Fruit fly (Drosophila melanogaster): Measurements from ENCODE around the gene mtgo.

mtgo gene

DNA sequence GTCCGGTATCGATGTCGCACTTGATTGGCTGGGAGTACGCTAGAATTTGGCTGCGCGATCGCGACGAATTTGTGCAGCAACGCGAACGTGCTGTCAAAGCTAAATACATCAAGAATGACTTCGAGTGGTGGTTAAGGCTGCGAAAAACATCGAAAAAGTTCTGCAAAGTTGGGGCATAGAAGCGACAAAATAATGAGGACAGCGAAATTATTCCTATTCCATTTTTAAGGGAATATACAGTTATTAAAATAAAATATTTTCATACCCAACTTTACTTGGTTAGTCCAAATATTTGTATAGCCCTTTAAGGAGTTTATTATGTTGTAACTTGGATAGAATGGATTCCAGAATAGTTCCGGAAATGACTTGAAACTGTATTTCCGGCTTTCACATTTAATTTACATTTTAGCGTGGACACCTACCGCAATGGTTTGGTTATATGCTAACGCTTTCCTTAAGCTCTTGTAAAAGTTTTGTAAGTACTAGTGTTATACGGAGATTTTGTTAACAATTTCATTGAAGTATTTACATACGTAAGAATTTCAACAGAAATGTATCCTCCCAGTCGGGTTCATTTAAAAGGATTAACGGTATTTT, 1.7 kb upstream of the mtgo start (continued):
- TF ChIP-seq CG8632 (GFP tag; optimal IDR thresholded peaks at IDR 0.05): peak; percentile 71
- TF ChIP-seq CG31627 (GFP tag; optimal IDR thresholded peaks at IDR 0.05): peak; percentile 78
- no peak for TF ChIP-seq CG4318 (GFP tag; optimal IDR thresholded peaks at IDR 0.05)
- peak; percentile 47 for TF ChIP-seq CG32006 (GFP tag; optimal IDR thresholded peaks at IDR 0.05)
- peak; percentile 14 for TF ChIP-seq cyc (GFP tag; optimal IDR thresholded peaks at IDR 0.05)
- TF ChIP-seq spab (GFP tag; optimal IDR thresholded peaks at IDR 0.05): peak; percentile 35
- TF ChIP-seq CG1621 (tag; optimal IDR thresholded peaks at IDR 0.05): peak; percentile 68
- peak; percentile 74 for TF ChIP-seq fd85E (GFP tag; optimal IDR thresholded peaks at IDR 0.05)
- TF ChIP-seq CG11762 (GFP tag; optimal IDR thresholded peaks at IDR 0.05; ENCODE audit: insufficient read depth): peak; percentile 55
- peak; percentile 55 for TF ChIP-seq CG3032 (tag; optimal IDR thresholded peaks at IDR 0.05)
- no peak for TF ChIP-seq Lpt (GFP tag; optimal IDR thresholded peaks at IDR 0.05)
- peak; percentile 62 for TF ChIP-seq Sox14 (GFP tag; optimal IDR thresholded peaks at IDR 0.05)
- peak; percentile 75 for TF ChIP-seq net (GFP tag; optimal IDR thresholded peaks at IDR 0.05)
- no peak for TF ChIP-seq Hr38 (GFP tag; optimal IDR thresholded peaks at IDR 0.05)
- peak; percentile 27 for TF ChIP-seq topi (GFP tag; optimal IDR thresholded peaks at IDR 0.05)
- peak; percentile 79 for TF ChIP-seq Hr39 (GFP tag; optimal IDR thresholded peaks at IDR 0.05)
- TF ChIP-seq dac (GFP tag; optimal IDR thresholded peaks at IDR 0.05): peak; percentile 39
- peak; percentile 66 for TF ChIP-seq Smox (GFP tag; optimal IDR thresholded peaks at IDR 0.05)
- TF ChIP-seq Eip93F (GFP tag; optimal IDR thresholded peaks at IDR 0.05): no peak
- no peak for TF ChIP-seq CG11294 (GFP tag; IDR thresholded peaks at IDR 0.05)
- TF ChIP-seq CG34406 (GFP tag; optimal IDR thresholded peaks at IDR 0.05): peak; percentile 81
- peak; percentile 59 for TF ChIP-seq CG6808 (GFP tag; optimal IDR thresholded peaks at IDR 0.05)
- peak; percentile 74 for TF ChIP-seq Sox102F (GFP tag; optimal IDR thresholded peaks at IDR 0.05)

dm6 chr2L:16543894-16544293, 922 bp upstream of the mtgo start:
- TF ChIP-seq CG6792 (GFP tag; optimal IDR thresholded peaks at IDR 0.05) (no peak), CG6854 (GFP tag; optimal IDR thresholded peaks at IDR 0.05) (no peak)

DNA sequence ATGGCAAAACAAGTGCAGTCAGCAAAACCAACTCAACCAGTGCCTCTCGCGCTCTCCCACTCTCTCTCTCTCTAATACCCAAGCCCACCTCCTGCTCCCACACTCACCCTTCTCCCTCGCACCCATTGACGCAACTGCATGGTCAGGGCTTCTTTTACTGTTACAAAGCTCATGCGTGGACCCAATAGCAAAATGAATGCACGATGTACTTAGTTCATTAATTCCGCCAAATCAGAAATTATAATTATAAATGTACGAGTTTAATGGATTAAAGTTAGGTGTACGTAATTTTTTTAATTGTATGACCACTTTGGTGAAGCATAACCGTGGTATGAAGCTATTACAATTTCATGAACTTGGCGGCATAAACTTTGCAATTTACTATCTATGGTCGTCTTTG, 956 bp downstream of the mtgo start:
- TF ChIP-seq CG3032 (tag; optimal IDR thresholded peaks at IDR 0.05) (peak; percentile 53), dsx (GFP tag; optimal IDR thresholded peaks at IDR 0.05; ENCODE audit: poor library complexity, severe bottlenecking) (peak; percentile 60), CG32006 (GFP tag; optimal IDR thresholded peaks at IDR 0.05) (peak; percentile 95), CG9139 (GFP tag; optimal IDR thresholded peaks at IDR 0.05) (peak; percentile 38), Smox (GFP tag; optimal IDR thresholded peaks at IDR 0.05) (peak; percentile 81), cyc (GFP tag; optimal IDR thresholded peaks at IDR 0.05) (peak; percentile 78), CG6854 (GFP tag; optimal IDR thresholded peaks at IDR 0.05) (peak; percentile 65), lz (GFP tag; optimal IDR thresholded peaks at IDR 0.05) (peak; percentile 83), CG10631 (GFP tag; optimal IDR thresholded peaks at IDR 0.05) (peak; percentile 82), CG1621 (tag; optimal IDR thresholded peaks at IDR 0.05) (peak; percentile 33), Sox15 (GFP tag; optimal IDR thresholded peaks at IDR 0.05) (peak; percentile 49), acj6 (GFP tag; optimal IDR thresholded peaks at IDR 0.05) (peak; percentile 77), pdm3 (GFP tag; optimal IDR thresholded peaks at IDR 0.05) (peak; percentile 88), fd59A (GFP tag; optimal IDR thresholded peaks at IDR 0.05) (peak; percentile 45), CG4318 (GFP tag; optimal IDR thresholded peaks at IDR 0.05) (peak; percentile 91), fkh (GFP tag; optimal IDR thresholded peaks at IDR 0.05) (peak; percentile 14), CG15336 (GFP tag; IDR thresholded peaks at IDR 0.05) (peak; percentile 95), salr (GFP tag; optimal IDR thresholded peaks at IDR 0.05) (peak; percentile 30 to 87), fd85E (GFP tag; optimal IDR thresholded peaks at IDR 0.05) (no peak), CG34406 (GFP tag; optimal IDR thresholded peaks at IDR 0.05) (peak; percentile 72), CG6163 (GFP tag; IDR thresholded peaks at IDR 0.05) (peak; percentile 94), eg (GFP tag; IDR thresholded peaks at IDR 0.05) (peak; percentile 95), Hr38 (GFP tag; optimal IDR thresholded peaks at IDR 0.05) (peak; percentile 4), Lpt (GFP tag; optimal IDR thresholded peaks at IDR 0.05) (peak; percentile 94), vri (GFP tag; optimal IDR thresholded peaks at IDR 0.05) (peak; percentile 71), Sox14 (GFP tag; optimal IDR thresholded peaks at IDR 0.05) (peak; percentile 88), CG6792 (GFP tag; optimal IDR thresholded peaks at IDR 0.05) (peak; percentile 70), CG8632 (GFP tag; optimal IDR thresholded peaks at IDR 0.05) (peak; percentile 68), Eip78C (GFP tag) (peak; percentile 95), topi (GFP tag; optimal IDR thresholded peaks at IDR 0.05) (peak; percentile 87), ss (GFP tag; optimal IDR thresholded peaks at IDR 0.05) (peak; percentile 43 to 60), CG6808 (GFP tag; optimal IDR thresholded peaks at IDR 0.05) (peak; percentile 53), CG11902 (GFP tag; optimal IDR thresholded peaks at IDR 0.05) (peak; percentile 31), CG11762 (GFP tag; optimal IDR thresholded peaks at IDR 0.05; ENCODE audit: insufficient read depth) (peak; percentile 82), Eip75B (GFP tag; optimal IDR thresholded peaks at IDR 0.05) (peak; percentile 85), Hr39 (GFP tag; optimal IDR thresholded peaks at IDR 0.05) (peak; percentile 78), CG16779 (tag; optimal IDR thresholded peaks at IDR 0.05) (peak; percentile 79)

All from whole organism, prepupa.